Worm (Caenorhabditis elegans) whole organism, young adult: ENCODE measurements around the gene T26C5.3.

Experiments used
- B0019.2 ChIP-seq: fragments of 200-800 bp; sonication (Bioruptor generic); conservative IDR thresholded peaks from 2 replicates; pipeline ENCODE4 v1.3.6; 2022; ENCODE audit warnings: missing genetic modification reagents, missing genetic modification characterization, missing compliant biosample characterization
- C17E4.6 ChIP-seq: fragments of 200-800 bp; sonication (Bioruptor generic); IDR thresholded peaks from 2 replicates; pipeline ENCODE4 v1.3.6; 2022; ENCODE audit warnings: missing genetic modification reagents, missing genetic modification characterization, missing compliant biosample characterization
- F10E7.11 ChIP-seq: sonication (generic microtip); optimal IDR thresholded peaks from 2 replicates; lab custom pipeline; 2017; ENCODE audit warnings: mild to moderate bottlenecking, missing genetic modification characterization, moderate library complexity, missing compliant biosample characterization
- F23B12.7 ChIP-seq: sonication (generic microtip); optimal IDR thresholded peaks from 2 replicates; lab custom pipeline; 2017; ENCODE audit warnings: missing genetic modification characterization, mild to moderate bottlenecking, missing compliant biosample characterization, antibody characterized with exemption, moderate library complexity; ENCODE audit not compliant: insufficient read depth
- F33H1.4 ChIP-seq: fragments of 200-800 bp; sonication (Bioruptor generic); IDR thresholded peaks from 2 replicates; pipeline ENCODE4 v1.3.6; 2022; ENCODE audit warnings: missing genetic modification reagents, missing genetic modification characterization, missing compliant biosample characterization
- F49E8.2 ChIP-seq: sonication (generic microtip); optimal IDR thresholded peaks from 3 replicates; lab custom pipeline; 2017; ENCODE audit warnings: missing genetic modification characterization, mild to moderate bottlenecking, missing compliant biosample characterization, antibody characterized with exemption, moderate library complexity; ENCODE audit not compliant: insufficient read depth
- F57A8.1 ChIP-seq: fragments of 200-800 bp; sonication (Bioruptor generic); optimal IDR thresholded peaks from 2 replicates; lab custom pipeline; 2018; ENCODE audit warnings: mild to moderate bottlenecking, missing genetic modification characterization, moderate library complexity, missing compliant biosample characterization
- K12H6.12 ChIP-seq: fragments of 200-800 bp; sonication (Bioruptor generic); optimal IDR thresholded peaks from 2 replicates; lab custom pipeline; 2018; ENCODE audit warnings: mild to moderate bottlenecking, missing genetic modification characterization, missing compliant biosample characterization
- Y53G8AR.9 ChIP-seq: fragments of 200-800 bp; sonication (Bioruptor generic); conservative IDR thresholded peaks from 2 replicates; pipeline ENCODE4 v1.3.6; 2022; ENCODE audit warnings: missing genetic modification reagents, missing genetic modification characterization, missing compliant biosample characterization
- Y56A3A.18 ChIP-seq: fragments of 200-800 bp; sonication (Bioruptor generic); IDR thresholded peaks from 2 replicates; pipeline ENCODE4 v1.3.6; 2022; ENCODE audit warnings: missing genetic modification reagents, missing genetic modification characterization, missing compliant biosample characterization
- Y67H2A.10 ChIP-seq: fragments of 200-800 bp; sonication (Bioruptor generic); conservative IDR thresholded peaks from 2 replicates; pipeline ENCODE4 v1.3.6; 2022; ENCODE audit warnings: missing genetic modification reagents, missing genetic modification characterization, missing compliant biosample characterization
- Y79H2A.3 ChIP-seq: fragments of 200-800 bp; sonication (Bioruptor generic); conservative IDR thresholded peaks from 2 replicates; pipeline ENCODE4 v1.3.6; 2022; ENCODE audit warnings: missing genetic modification reagents, missing genetic modification characterization, missing compliant biosample characterization
- ZK185.1 ChIP-seq: sonication (generic microtip); optimal IDR thresholded peaks from 2 replicates; lab custom pipeline; 2016; ENCODE audit warnings: mild to moderate bottlenecking, missing genetic modification characterization, missing compliant biosample characterization; ENCODE audit not compliant: poor library complexity, severe bottlenecking
- akir-1 ChIP-seq: fragments of 200-800 bp; sonication (Bioruptor generic); optimal IDR thresholded peaks from 2 replicates; lab custom pipeline; 2018; ENCODE audit warnings: mild to moderate bottlenecking, missing genetic modification characterization, moderate library complexity, missing compliant biosample characterization
- atf-7 ChIP-seq: sonication (generic microtip); optimal IDR thresholded peaks from 2 replicates; lab custom pipeline; 2017; ENCODE audit warnings: mild to moderate bottlenecking, missing genetic modification characterization, missing compliant biosample characterization
- ccch-3 ChIP-seq: fragments of 200-800 bp; sonication (Bioruptor generic); optimal IDR thresholded peaks from 2 replicates; lab custom pipeline; 2018; ENCODE audit warnings: mild to moderate bottlenecking, missing genetic modification characterization, missing compliant biosample characterization
- ceh-40 ChIP-seq: fragments of 200-800 bp; sonication (Bioruptor generic); IDR thresholded peaks from 2 replicates; pipeline ENCODE4 v1.3.6; 2022; ENCODE audit warnings: missing genetic modification characterization, missing compliant biosample characterization
- ceh-79 ChIP-seq: sonication (generic microtip); optimal IDR thresholded peaks from 2 replicates; lab custom pipeline; 2017; ENCODE audit warnings: mild to moderate bottlenecking, missing genetic modification characterization, missing compliant biosample characterization
- die-1 ChIP-seq: sonication (generic microtip); optimal IDR thresholded peaks from 2 replicates; lab custom pipeline; 2016; ENCODE audit warnings: missing genotype, mild to moderate bottlenecking, missing genetic modification characterization, missing compliant biosample characterization
- dox-1 ChIP-seq: fragments of 200-800 bp; sonication (Bioruptor generic); IDR thresholded peaks from 2 replicates; pipeline ENCODE4 v1.3.6; 2022; ENCODE audit warnings: missing genetic modification reagents, missing genetic modification characterization, missing compliant biosample characterization
- ekl-4 ChIP-seq: fragments of 200-800 bp; sonication (Bioruptor generic); IDR thresholded peaks from 2 replicates; pipeline ENCODE4 v1.3.6; 2022; ENCODE audit warnings: missing genetic modification reagents, missing genetic modification characterization, missing compliant biosample characterization
- ets-4 ChIP-seq: fragments of 200-800 bp; sonication (Bioruptor generic); optimal IDR thresholded peaks from 2 replicates; lab custom pipeline; 2018; ENCODE audit warnings: mild to moderate bottlenecking, missing genetic modification characterization, missing compliant biosample characterization
- gei-17 ChIP-seq: fragments of 200-800 bp; sonication (Bioruptor generic); optimal IDR thresholded peaks from 2 replicates; lab custom pipeline; 2018; ENCODE audit warnings: mild to moderate bottlenecking, missing genetic modification characterization, missing compliant biosample characterization
- hlh-26 ChIP-seq: fragments of 200-800 bp; sonication (Bioruptor generic); conservative IDR thresholded peaks from 2 replicates; pipeline ENCODE4 v1.3.6; 2022; ENCODE audit warnings: missing genetic modification reagents, missing genetic modification characterization, missing compliant biosample characterization
- hrde-1 ChIP-seq: sonication (generic microtip); optimal IDR thresholded peaks from 2 replicates; lab custom pipeline; 2016; ENCODE audit warnings: missing genetic modification characterization, mild to moderate bottlenecking, missing compliant biosample characterization, moderate library complexity, missing genotype, missing genetic modification reagents, borderline replicate concordance
- let-607 ChIP-seq, 2 experiments: fragments of 200-800 bp in 1 of 2; sonication (Bioruptor generic) in 1 of 2; sonication (generic microtip) in 1 of 2; optimal IDR thresholded peaks; 2 replicates each; lab custom pipeline; 2016 to 2018; ENCODE audit warnings: mild to moderate bottlenecking in 2 of 2, missing compliant biosample characterization in 2 of 2, missing genetic modification characterization in 2 of 2, moderate library complexity in 2 of 2, missing genotype in 1 of 2
- lin-35 ChIP-seq, 3 experiments: fragments of 150-350 bp in 2 of 3; sonication (generic microtip) in 1 of 3; optimal IDR thresholded peaks; 2 replicates each; lab custom pipeline; 2014 to 2018; ENCODE audit warnings: missing biosample characterization in 3 of 3, missing genetic modification characterization in 3 of 3, missing genetic modification reagents in 3 of 3
- lin-54 ChIP-seq: fragments of 200-800 bp; sonication (Bioruptor generic); optimal IDR thresholded peaks from 2 replicates; lab custom pipeline; 2018; ENCODE audit warnings: mild to moderate bottlenecking, missing genetic modification characterization, missing compliant biosample characterization
- madf-3 ChIP-seq: fragments of 200-800 bp; sonication (Bioruptor generic); IDR thresholded peaks from 2 replicates; pipeline ENCODE4 v1.3.6; 2022; ENCODE audit warnings: missing genetic modification reagents, missing genetic modification characterization, missing compliant biosample characterization
- madf-6 ChIP-seq: fragments of 200-800 bp; sonication (Bioruptor generic); IDR thresholded peaks from 2 replicates; pipeline ENCODE4 v1.3.6; 2022; ENCODE audit warnings: missing genetic modification reagents, missing genetic modification characterization, missing compliant biosample characterization
- madf-8 ChIP-seq: fragments of 200-800 bp; sonication (Bioruptor generic); conservative IDR thresholded peaks from 2 replicates; pipeline ENCODE4 v1.3.6; 2022; ENCODE audit warnings: missing genetic modification reagents, missing genetic modification characterization, missing compliant biosample characterization
- mcd-1 ChIP-seq: fragments of 200-800 bp; sonication (Bioruptor generic); IDR thresholded peaks from 2 replicates; pipeline ENCODE4 v1.3.6; 2022; ENCODE audit warnings: missing genetic modification reagents, missing genetic modification characterization, missing compliant biosample characterization
- mes-4 ChIP-seq: sonication (generic microtip); optimal IDR thresholded peaks from 2 replicates; lab custom pipeline; 2016; ENCODE audit warnings: missing genotype, missing genetic modification characterization, missing compliant biosample characterization
- nfya-1 ChIP-seq: sonication (generic microtip); optimal IDR thresholded peaks from 2 replicates; lab custom pipeline; 2017; ENCODE audit warnings: antibody characterized with exemption, missing compliant biosample characterization, missing genetic modification characterization, borderline replicate concordance; ENCODE audit not compliant: insufficient read depth
- nfya-2 ChIP-seq: fragments of 200-800 bp; sonication (Bioruptor generic); IDR thresholded peaks from 2 replicates; pipeline ENCODE4 v1.3.6; 2022; ENCODE audit warnings: missing genetic modification reagents, missing genetic modification characterization, missing compliant biosample characterization
- snpc-1.3 ChIP-seq: sonication (generic microtip); optimal IDR thresholded peaks from 2 replicates; lab custom pipeline; 2017; ENCODE audit warnings: missing genetic modification characterization, mild to moderate bottlenecking, missing compliant biosample characterization, antibody characterized with exemption, moderate library complexity, missing genotype, missing genetic modification reagents; ENCODE audit not compliant: insufficient read depth
- snpc-4 ChIP-seq, 5 experiments: fragments of 150-350 bp in 1 of 5; sonication (generic microtip) in 4 of 5; optimal IDR thresholded peaks; 2 replicates each; lab custom pipeline; 2014 to 2018; ENCODE audit warnings: missing genetic modification characterization in 5 of 5, missing biosample characterization in 3 of 5, antibody characterized with exemption in 2 of 5, mild to moderate bottlenecking in 2 of 5, missing compliant biosample characterization in 2 of 5, missing genotype in 2 of 5, moderate library complexity in 2 of 5, missing genetic modification reagents in 1 of 5
- unc-130 ChIP-seq: sonication (generic microtip); optimal IDR thresholded peaks from 2 replicates; lab custom pipeline; 2016; ENCODE audit warnings: missing genetic modification reagents, missing genetic modification characterization, missing compliant biosample characterization
- zim-3 ChIP-seq: sonication (generic microtip); optimal IDR thresholded peaks from 2 replicates; lab custom pipeline; 2017; ENCODE audit warnings: mild to moderate bottlenecking, missing genetic modification characterization, moderate library complexity, missing compliant biosample characterization
- ztf-25 ChIP-seq: fragments of 200-800 bp; sonication (Bioruptor generic); IDR thresholded peaks from 2 replicates; pipeline ENCODE4 v1.3.6; 2022; ENCODE audit warnings: missing genetic modification reagents, missing genetic modification characterization, missing compliant biosample characterization
- ztf-26 ChIP-seq: sonication (generic microtip); optimal IDR thresholded peaks from 2 replicates; lab custom pipeline; 2017; ENCODE audit warnings: missing genetic modification characterization, missing compliant biosample characterization
- ztf-28 ChIP-seq: fragments of 200-800 bp; sonication (Bioruptor generic); IDR thresholded peaks from 2 replicates; pipeline ENCODE4 v1.3.6; 2022; ENCODE audit warnings: missing genetic modification reagents, missing genetic modification characterization, missing compliant biosample characterization
- ztf-3 ChIP-seq: fragments of 200-800 bp; sonication (Bioruptor generic); optimal IDR thresholded peaks from 2 replicates; lab custom pipeline; 2018; ENCODE audit warnings: mild to moderate bottlenecking, missing genetic modification characterization, missing compliant biosample characterization

Gene T26C5.3

DNA sequence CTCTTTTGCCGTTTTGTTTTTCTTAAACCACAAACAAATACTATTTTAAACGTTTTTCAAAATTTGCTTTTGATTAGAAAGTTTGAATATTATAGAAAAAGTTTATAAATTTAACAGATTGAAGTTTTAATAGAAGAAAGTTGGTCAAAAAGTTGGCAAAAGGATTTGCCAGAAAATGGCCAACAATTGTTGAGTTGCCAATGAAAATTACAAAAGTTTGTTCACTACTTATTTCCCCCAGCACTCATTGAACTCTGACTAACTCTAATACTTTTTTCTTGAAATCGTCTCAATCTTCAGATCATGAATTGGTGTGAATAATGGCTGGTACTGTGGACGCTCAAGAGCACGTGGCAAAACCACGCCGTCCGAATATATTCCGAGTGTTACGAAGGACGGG lies 26.3 kb upstream of the T26C5.3 start, which contains the start of gene ZK1067.4:
TSS of gene ZK1067.4 (plus strand) at position 301 of the 400 bp plus-strand sequence.
- TF ChIP-seq nfya-1, result no peak
- TF ChIP-seq Y53G8AR.9 (GFP tag; lab: Robert Waterston, UW), result no peak
- TF ChIP-seq let-607 (tag; optimal IDR thresholded peaks at IDR 0.05; lab: Kevin White, UChicago), result no peak

- TF ChIP-seq zim-3 (tag; lab: Kevin White, UChicago) (no peak), Y56A3A.18 (GFP tag; lab: Robert Waterston, UW) (0 out of 2 replicates have a peak, but pooled peaks have one; percentile 47), mes-4 (tag; lab: Kevin White, UChicago) (peak; percentile 24), F57A8.1 (GFP tag; lab: Kevin White, UChicago) (no peak), B0019.2 (GFP tag; lab: Robert Waterston, UW) (no peak), hrde-1 (tag; lab: Kevin White, UChicago) (peak; percentile 19), Y79H2A.3 (no peak), F23B12.7 (tag; lab: Kevin White, UChicago) (peak; percentile 67), nfya-2 (GFP tag; lab: Robert Waterston, UW) (no peak), ztf-28 (GFP tag; lab: Robert Waterston, UW) (0 out of 2 replicates have a peak, but pooled peaks have one; percentile 12), madf-3 (GFP tag; lab: Robert Waterston, UW) (no peak), ccch-3 (GFP tag; lab: Kevin White, UChicago) (no peak), ztf-3 (no peak), Y53G8AR.9 (GFP tag; lab: Robert Waterston, UW) (no peak), hlh-26 (GFP tag; lab: Robert Waterston, UW) (no peak), gei-17 (GFP tag; lab: Kevin White, UChicago) (no peak), C17E4.6 (GFP tag; lab: Robert Waterston, UW) (no peak), ets-4 (no peak), dox-1 (GFP tag; lab: Robert Waterston, UW) (peak; percentile 79), ceh-40 (GFP tag; lab: Robert Waterston, UW) (no peak), K12H6.12 (tag; lab: Kevin White, UChicago) (no peak), ekl-4 (peak; percentile 61), mcd-1 (GFP tag; lab: Robert Waterston, UW) (peak; percentile 66), madf-8 (GFP tag; lab: Robert Waterston, UW) (no peak; the same call in 1 of the 2 replicates), let-607 (tag; optimal IDR thresholded peaks at IDR 0.05; lab: Kevin White, UChicago) (peak in 1 of 2 experiments; percentile 31), Y67H2A.10 (GFP tag; lab: Robert Waterston, UW) (no peak), F10E7.11 (tag; lab: Kevin White, UChicago) (no peak), akir-1 (GFP tag; lab: Kevin White, UChicago) (no peak), ztf-26 (tag; lab: Kevin White, UChicago) (no peak), lin-54 (GFP tag; lab: Kevin White, UChicago) (peak; percentile 75), unc-130 (GFP tag; lab: Kevin White, UChicago) (no peak), snpc-4 (GFP tag; optimal IDR thresholded peaks at IDR 0.05; lab: Kevin White, UChicago) (peak; percentile 90), snpc-4 (tag; optimal IDR thresholded peaks at IDR 0.05; lab: Kevin White, UChicago) (peak; percentile 95 to 97 (median 96)), ceh-79 (tag; lab: Kevin White, UChicago) (no peak), ZK185.1 (tag; lab: Kevin White, UChicago) (peak; percentile 63), snpc-1.3 (tag; lab: Kevin White, UChicago) (peak; percentile 82), nfya-1 (no peak), F33H1.4 (peak; percentile 77), die-1 (peak; percentile 69), madf-6 (GFP tag; lab: Robert Waterston, UW) (peak; percentile 86), ztf-25 (GFP tag; lab: Robert Waterston, UW) (0 out of 2 replicates have a peak, but pooled peaks have one; percentile 43), lin-35 (GFP tag; optimal IDR thresholded peaks at IDR 0.05; lab: Kevin White, UChicago) (no peak), F49E8.2 (tag; lab: Kevin White, UChicago) (peak; percentile 46), atf-7 (tag; lab: Kevin White, UChicago) (no peak)
Measured at ce11 chrII:9211684-9212083, 24.7 kb upstream of the T26C5.3 start.
